Fruit fly (Drosophila melanogaster) whole organism, embryonic: ENCODE measurements around the gene Taf2.

Experiments used
- Asciz ChIP-seq: fragments of 200-800 bp; sonication (Bioruptor generic); optimal IDR thresholded peaks from 2 replicates; lab custom pipeline; 2017; ENCODE audit warnings: missing biosample characterization, mild to moderate bottlenecking, missing genetic modification characterization, missing genetic modification reagents
- Atf3 ChIP-seq: fragments of 200-800 bp; sonication (Bioruptor generic); optimal IDR thresholded peaks from 3 replicates; lab custom pipeline; 2016; ENCODE audit warnings: missing biosample characterization, missing genetic modification characterization
- B-H1 ChIP-seq: fragments of 200-800 bp; sonication (Bioruptor generic); IDR thresholded peaks from 3 replicates; pipeline ENCODE4 v1.3.6; 2022; ENCODE audit warnings: missing biosample characterization, missing genetic modification characterization
- CG13775 ChIP-seq: fragments of 200-800 bp; sonication (Bioruptor generic); optimal IDR thresholded peaks from 3 replicates; lab custom pipeline; 2017; ENCODE audit warnings: missing biosample characterization, mild to moderate bottlenecking, missing genetic modification characterization
- CG14014 ChIP-seq: fragments of 200-800 bp; sonication (Bioruptor generic); IDR thresholded peaks from 2 replicates; pipeline ENCODE4 v1.3.6; 2022; ENCODE audit warnings: missing biosample characterization, missing genetic modification characterization
- CG14050 ChIP-seq: fragments of 200-800 bp; sonication (Bioruptor generic); IDR thresholded peaks from 3 replicates; pipeline ENCODE4 v1.3.6; 2022; ENCODE audit warnings: missing biosample characterization, missing genetic modification characterization
- CG14441 ChIP-seq: fragments of 200-800 bp; sonication (Bioruptor generic); IDR thresholded peaks from 2 replicates; pipeline ENCODE4 v1.3.6; 2022; ENCODE audit warnings: missing biosample characterization, missing genetic modification characterization
- CG1602 ChIP-seq: fragments of 200-800 bp; sonication (Bioruptor generic); optimal IDR thresholded peaks from 3 replicates; lab custom pipeline; 2016; ENCODE audit warnings: missing biosample characterization, missing genetic modification characterization
- CG1603 ChIP-seq: fragments of 200-800 bp; sonication (Bioruptor generic); optimal IDR thresholded peaks from 2 replicates; lab custom pipeline; 2019; ENCODE audit warnings: missing biosample characterization, mild to moderate bottlenecking, missing genetic modification characterization, moderate library complexity
- CG17359 ChIP-seq: fragments of 200-800 bp; sonication (Bioruptor generic); optimal IDR thresholded peaks from 3 replicates; lab custom pipeline; 2018; ENCODE audit warnings: missing biosample characterization, mild to moderate bottlenecking, missing genetic modification characterization, moderate library complexity
- CG17612 ChIP-seq: fragments of 200-800 bp; sonication (Bioruptor generic); IDR thresholded peaks from 2 replicates; pipeline ENCODE4 v1.3.6; 2022; ENCODE audit warnings: missing biosample characterization, missing genetic modification characterization
- CG17802 ChIP-seq: fragments of 200-800 bp; sonication (Bioruptor generic); optimal IDR thresholded peaks from 2 replicates; lab custom pipeline; 2018; ENCODE audit warnings: missing biosample characterization, mild to moderate bottlenecking, missing genetic modification characterization, moderate library complexity
- CG2120 ChIP-seq: fragments of 200-800 bp; sonication (Bioruptor generic); optimal IDR thresholded peaks from 3 replicates; lab custom pipeline; 2016; ENCODE audit warnings: missing biosample characterization, missing genetic modification characterization
- CG2678 ChIP-seq: fragments of 200-800 bp; sonication (Bioruptor generic); optimal IDR thresholded peaks from 3 replicates; lab custom pipeline; 2019; ENCODE audit warnings: missing biosample characterization, mild to moderate bottlenecking, missing genetic modification characterization, moderate library complexity
- CG30431 ChIP-seq: fragments of 200-800 bp; sonication (Bioruptor generic); optimal IDR thresholded peaks from 2 replicates; lab custom pipeline; 2017; ENCODE audit warnings: missing biosample characterization, missing genetic modification characterization
- CG32772 ChIP-seq: fragments of 200-800 bp; sonication (Bioruptor generic); IDR thresholded peaks from 2 replicates; pipeline ENCODE4 v1.3.6; 2022; ENCODE audit warnings: missing biosample characterization, missing genetic modification characterization
- CG3838 ChIP-seq: fragments of 200-800 bp; sonication (Bioruptor generic); optimal IDR thresholded peaks from 3 replicates; lab custom pipeline; 2016; ENCODE audit warnings: missing biosample characterization, missing genetic modification characterization
- CG5953 ChIP-seq: fragments of 200-800 bp; sonication (Bioruptor generic); IDR thresholded peaks from 2 replicates; pipeline ENCODE4 v1.3.6; 2022; ENCODE audit warnings: missing biosample characterization, missing genetic modification characterization
- CG6175 ChIP-seq: fragments of 200-800 bp; sonication (Bioruptor generic); IDR thresholded peaks from 3 replicates; pipeline ENCODE4 v1.3.6; 2022; ENCODE audit warnings: missing biosample characterization, missing genetic modification characterization
- CG6654 ChIP-seq: fragments of 200-800 bp; sonication (Bioruptor generic); optimal IDR thresholded peaks from 2 replicates; lab custom pipeline; 2017; ENCODE audit warnings: missing biosample characterization, mild to moderate bottlenecking, missing genetic modification characterization
- CG6683 ChIP-seq: fragments of 200-800 bp; sonication (Bioruptor generic); optimal IDR thresholded peaks from 2 replicates; lab custom pipeline; 2017; ENCODE audit warnings: missing biosample characterization, mild to moderate bottlenecking, missing genetic modification characterization, missing genetic modification reagents
- CG8089 ChIP-seq: fragments of 200-800 bp; sonication (Bioruptor generic); optimal IDR thresholded peaks from 3 replicates; lab custom pipeline; 2016; ENCODE audit warnings: missing biosample characterization, missing genetic modification characterization
- CG9932 ChIP-seq: fragments of 200-800 bp; sonication (Bioruptor generic); IDR thresholded peaks from 2 replicates; pipeline ENCODE4 v1.3.6; 2022; ENCODE audit warnings: missing biosample characterization, missing genetic modification characterization
- Chrac-16 ChIP-seq: fragments of 200-800 bp; sonication (Bioruptor generic); optimal IDR thresholded peaks from 3 replicates; lab custom pipeline; 2016; ENCODE audit warnings: missing biosample characterization, missing genetic modification characterization
- Dfd ChIP-seq, 2 experiments: fragments of >200 bp; optimal IDR thresholded peaks; 2 replicates each; lab custom pipeline; 2017; ENCODE audit warnings: missing biosample characterization in 2 of 2, missing genetic modification characterization in 2 of 2
- Dip3 ChIP-seq: fragments of 200-800 bp; sonication (Bioruptor generic); optimal IDR thresholded peaks from 3 replicates; lab custom pipeline; 2016; ENCODE audit warnings: missing biosample characterization, missing genetic modification characterization
- HLH3B ChIP-seq: fragments of 200-800 bp; sonication (Bioruptor generic); IDR thresholded peaks from 2 replicates; pipeline ENCODE4 v1.3.6; 2022; ENCODE audit warnings: missing biosample characterization, missing genetic modification characterization
- Hr51 ChIP-seq, 2 experiments: fragments of 200-800 bp; sonication (Bioruptor generic); optimal IDR thresholded peaks; 2 replicates in 1 of 2; 3 replicates in 1 of 2; lab custom pipeline; 2016 to 2018; ENCODE audit warnings: missing biosample characterization in 2 of 2, missing genetic modification characterization in 2 of 2, mild to moderate bottlenecking in 1 of 2, moderate library complexity in 1 of 2
- NC2α ChIP-seq: fragments of 200-800 bp; sonication (Bioruptor generic); optimal IDR thresholded peaks from 2 replicates; lab custom pipeline; 2016; ENCODE audit warnings: missing biosample characterization, missing genetic modification characterization
- NFAT ChIP-seq: fragments of 200-800 bp; sonication (Bioruptor generic); IDR thresholded peaks from 2 replicates; pipeline ENCODE4 v1.3.6; 2022; ENCODE audit warnings: missing biosample characterization, missing genetic modification characterization
- Rfx ChIP-seq: fragments of 200-800 bp; sonication (Bioruptor generic); IDR thresholded peaks from 2 replicates; pipeline ENCODE4 v1.3.6; 2022; ENCODE audit warnings: missing biosample characterization, missing genetic modification characterization
- YL-1 ChIP-seq: fragments of 200-800 bp; sonication (Bioruptor generic); optimal IDR thresholded peaks from 3 replicates; lab custom pipeline; 2017; ENCODE audit warnings: missing biosample characterization, mild to moderate bottlenecking, missing genetic modification characterization
- abd-A ChIP-seq: fragments of 200-800 bp; sonication (Bioruptor generic); optimal IDR thresholded peaks from 3 replicates; lab custom pipeline; 2019; ENCODE audit warnings: missing biosample characterization, mild to moderate bottlenecking, missing genetic modification characterization, moderate library complexity
- bowl ChIP-seq: fragments of 200-800 bp; sonication (Bioruptor generic); IDR thresholded peaks from 2 replicates; pipeline ENCODE4 v1.3.6; 2022; ENCODE audit warnings: missing biosample characterization, missing genetic modification characterization
- br ChIP-seq: fragments of >200 bp; optimal IDR thresholded peaks from 2 replicates; lab custom pipeline; 2017
- corto ChIP-seq: fragments of 200-800 bp; sonication (Bioruptor generic); optimal IDR thresholded peaks from 2 replicates; lab custom pipeline; 2016; ENCODE audit warnings: missing biosample characterization, mild to moderate bottlenecking, missing genetic modification characterization, moderate library complexity
- crol ChIP-seq: fragments of 200-800 bp; sonication (Bioruptor generic); IDR thresholded peaks from 2 replicates; pipeline ENCODE4 v1.3.6; 2022; ENCODE audit warnings: missing biosample characterization, missing genetic modification characterization
- cwo ChIP-seq: fragments of 200-800 bp; sonication (Bioruptor generic); optimal IDR thresholded peaks from 3 replicates; lab custom pipeline; 2017; ENCODE audit warnings: missing biosample characterization, missing genetic modification characterization, mild to moderate bottlenecking, moderate library complexity, missing genetic modification reagents
- en ChIP-seq: fragments of 200-800 bp; sonication (Bioruptor generic); optimal IDR thresholded peaks from 2 replicates; lab custom pipeline; 2016; ENCODE audit warnings: missing biosample characterization, missing genetic modification characterization
- fru ChIP-seq: fragments of >200 bp; optimal IDR thresholded peaks from 2 replicates; lab custom pipeline; 2017
- gem ChIP-seq: fragments of 200-800 bp; sonication (Bioruptor generic); optimal IDR thresholded peaks from 2 replicates; lab custom pipeline; 2019; ENCODE audit warnings: missing biosample characterization, mild to moderate bottlenecking, missing genetic modification characterization, moderate library complexity
- grn ChIP-seq: fragments of 200-800 bp; sonication (Bioruptor generic); optimal IDR thresholded peaks from 3 replicates; lab custom pipeline; 2017; ENCODE audit warnings: missing biosample characterization, missing genetic modification characterization
- hkb ChIP-seq, 2 experiments: fragments of 200-800 bp in 1 of 2; fragments of >200 bp in 1 of 2; sonication (Bioruptor generic) in 1 of 2; IDR thresholded peaks in 1 of 2; optimal IDR thresholded peaks in 1 of 2; 2 replicates each; pipeline versions ENCODE4 v1.3.6 to Lab custom; 2017 to 2022; ENCODE audit warnings: missing biosample characterization in 1 of 2, missing genetic modification characterization in 1 of 2
- inv ChIP-seq: fragments of 200-800 bp; sonication (Bioruptor generic); IDR thresholded peaks from 2 replicates; pipeline ENCODE4 v1.3.6; 2022; ENCODE audit warnings: missing biosample characterization, missing genetic modification characterization; ENCODE audit not compliant: partially characterized antibody
- ken ChIP-seq: fragments of 200-800 bp; sonication (Bioruptor generic); IDR thresholded peaks from 3 replicates; pipeline ENCODE4 v1.3.6; 2022; ENCODE audit warnings: missing biosample characterization, missing genetic modification characterization
- prd ChIP-seq, 3 experiments: fragments of >200 bp in 2 of 3; fragments of 200-800 bp in 1 of 3; sonication (Bioruptor generic) in 1 of 3; optimal IDR thresholded peaks in 2 of 3; IDR thresholded peaks in 1 of 3; 2 replicates in 2 of 3; 3 replicates in 1 of 3; pipeline versions ENCODE4 v1.3.6 to Lab custom; 2017 to 2022; ENCODE audit warnings: missing biosample characterization in 1 of 3, missing genetic modification characterization in 1 of 3
- run ChIP-seq: fragments of 200-800 bp; sonication (Bioruptor generic); optimal IDR thresholded peaks from 3 replicates; lab custom pipeline; 2018; ENCODE audit warnings: missing biosample characterization, mild to moderate bottlenecking, missing genetic modification characterization
- schlank ChIP-seq: fragments of 200-800 bp; sonication (Bioruptor generic); optimal IDR thresholded peaks from 2 replicates; lab custom pipeline; 2018; ENCODE audit warnings: missing biosample characterization, mild to moderate bottlenecking, missing genetic modification characterization
- sqz ChIP-seq: fragments of 200-800 bp; sonication (Bioruptor generic); optimal IDR thresholded peaks from 3 replicates; lab custom pipeline; 2018; ENCODE audit warnings: missing biosample characterization, mild to moderate bottlenecking, missing genetic modification characterization
- tgo ChIP-seq: fragments of 200-800 bp; sonication (Bioruptor generic); IDR thresholded peaks from 3 replicates; pipeline ENCODE4 v1.3.6; 2022; ENCODE audit warnings: missing biosample characterization, missing genetic modification characterization

Taf2 gene

DNA sequence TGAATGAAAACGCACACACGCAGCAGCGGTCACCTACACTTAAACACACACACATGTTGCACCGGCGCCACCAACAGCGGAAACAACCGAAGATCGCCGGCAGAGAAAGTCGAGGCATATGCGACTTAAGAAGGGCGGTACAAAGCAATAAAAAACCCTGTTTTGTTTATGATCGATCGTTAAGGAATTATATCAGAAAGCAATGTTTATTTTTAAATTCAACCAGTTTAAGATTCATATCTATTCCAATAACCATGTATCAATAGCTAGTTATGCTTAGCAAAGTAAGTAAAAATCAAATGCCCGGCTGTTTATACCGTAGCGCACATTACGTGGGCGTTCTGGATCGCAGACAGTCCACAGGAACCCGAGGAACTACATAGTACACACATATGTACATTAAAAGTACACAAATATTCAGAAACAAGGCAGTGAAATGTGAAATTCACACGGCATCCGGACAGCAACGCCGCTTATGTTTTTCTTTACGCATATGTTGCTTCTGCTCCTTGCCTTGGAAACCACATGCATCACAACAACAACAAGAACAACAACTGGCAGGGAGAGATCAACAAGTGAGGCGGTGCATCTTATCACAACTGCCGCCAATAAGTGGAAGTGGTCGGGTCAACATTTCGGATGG is 32.6 kb downstream of the Taf2 start (continued):
- peak; percentile 93 for TF ChIP-seq sqz (GFP tag; lab: Kevin White, UChicago)
- TF ChIP-seq NFAT (GFP tag; lab: Robert Waterston, UW), result peak; percentile 90
- peak; percentile 97 for TF ChIP-seq CG2678 (tag; lab: Kevin White, UChicago)
- peak; percentile 91 for TF ChIP-seq CG9932 (GFP tag; lab: Robert Waterston, UW)
- peak; percentile 54 for TF ChIP-seq YL-1
- peak; percentile 95 for TF ChIP-seq NC2α (GFP tag; lab: Kevin White, UChicago)
- peak; percentile 96 for TF ChIP-seq en (GFP tag; lab: Kevin White, UChicago)
- no peak for TF ChIP-seq inv (GFP tag; lab: Robert Waterston, UW)
- TF ChIP-seq CG2120 (GFP tag; lab: Kevin White, UChicago), result peak; percentile 90
- TF ChIP-seq Atf3 (GFP tag; lab: Kevin White, UChicago), result peak; percentile 97
- peak; percentile 97 for TF ChIP-seq CG30431 (GFP tag; lab: Kevin White, UChicago)
- TF ChIP-seq Dip3, result peak; percentile 91
- TF ChIP-seq HLH3B (GFP tag; lab: Robert Waterston, UW), result peak; percentile 95
- TF ChIP-seq Dfd (GFP tag; optimal IDR thresholded peaks at IDR 0.05; lab: Kevin White, UChicago), result no peak
- TF ChIP-seq CG32772 (GFP tag; lab: Robert Waterston, UW), result peak; percentile 97
- TF ChIP-seq CG6654 (GFP tag; lab: Kevin White, UChicago), result peak; percentile 92
- TF ChIP-seq CG8089 (GFP tag; lab: Kevin White, UChicago), result peak; percentile 97
- TF ChIP-seq CG17359 (tag; lab: Kevin White, UChicago), result peak; percentile 99
- TF ChIP-seq tgo (GFP tag; lab: Robert Waterston, UW), result peak; percentile 95
- peak; percentile 94 for TF ChIP-seq CG3838 (GFP tag; lab: Kevin White, UChicago)
- TF ChIP-seq B-H1, result peak; percentile 93
- TF ChIP-seq fru (lab: Kevin White, UChicago), result no peak
- peak; percentile 90 for TF ChIP-seq cwo (GFP tag; lab: Kevin White, UChicago)
- peak; percentile 92 for TF ChIP-seq CG17612
- peak; percentile 89 for TF ChIP-seq bowl (GFP tag; lab: Robert Waterston, UW)
- TF ChIP-seq gem, result peak; percentile 98
- TF ChIP-seq ken, result peak; percentile 97
- no peak for TF ChIP-seq prd (optimal IDR thresholded peaks at IDR 0.05; lab: Kevin White, UChicago)
- TF ChIP-seq prd (GFP tag; IDR thresholded peaks at IDR 0.05; lab: Robert Waterston, UW), result peak; percentile 99
- peak; percentile 98 for TF ChIP-seq Asciz (GFP tag; lab: Kevin White, UChicago)
- peak; percentile 76 for TF ChIP-seq schlank (tag; lab: Kevin White, UChicago)
- peak; percentile 97 for TF ChIP-seq Chrac-16 (GFP tag; lab: Kevin White, UChicago)
- peak; percentile 96 for TF ChIP-seq CG14014 (GFP tag; lab: Robert Waterston, UW)
- TF ChIP-seq run (tag; lab: Kevin White, UChicago), result peak; percentile 89
- TF ChIP-seq grn (GFP tag; lab: Kevin White, UChicago), result peak; percentile 77
- peak; percentile 83 for TF ChIP-seq corto
- TF ChIP-seq CG14441 (GFP tag; lab: Robert Waterston, UW), result peak; percentile 95
- peak; percentile 58 for TF ChIP-seq abd-A (tag; lab: Kevin White, UChicago)
- peak; percentile 93 to 95 for TF ChIP-seq Hr51 (GFP tag; optimal IDR thresholded peaks at IDR 0.05; lab: Kevin White, UChicago)
- TF ChIP-seq Rfx, result peak; percentile 93
- peak; percentile 81 for TF ChIP-seq hkb (optimal IDR thresholded peaks at IDR 0.05; lab: Kevin White, UChicago)
- TF ChIP-seq hkb (GFP tag; IDR thresholded peaks at IDR 0.05; lab: Robert Waterston, UW), result peak; percentile 97
- TF ChIP-seq CG5953, result peak; percentile 97
- peak; percentile 98 for TF ChIP-seq CG1603 (tag; lab: Kevin White, UChicago)
- peak; percentile 95 for TF ChIP-seq CG13775 (GFP tag; lab: Kevin White, UChicago)
- TF ChIP-seq crol (GFP tag; lab: Robert Waterston, UW), result peak; percentile 81
- TF ChIP-seq CG17802 (tag; lab: Kevin White, UChicago), result peak; percentile 90
- TF ChIP-seq CG14050 (GFP tag; lab: Robert Waterston, UW), result peak; percentile 93
- TF ChIP-seq br, result no peak
- peak; percentile 89 for TF ChIP-seq CG6175
- peak; percentile 87 for TF ChIP-seq CG6683 (GFP tag; lab: Kevin White, UChicago)
- TF ChIP-seq CG1602 (GFP tag; lab: Kevin White, UChicago), result peak; percentile 97
